Worm (Caenorhabditis elegans) whole organism, L1 larva: ENCODE measurements around the gene ZK370.6.

Experiments
- C16A3.4 ChIP-seq: fragments of 150-350 bp; optimal IDR thresholded peaks from 2 replicates; lab custom pipeline; 2014; ENCODE audit warnings: missing biosample characterization, missing genetic modification characterization
- C34B4.2 ChIP-seq: sonication (generic microtip); optimal IDR thresholded peaks from 2 replicates; lab custom pipeline; 2017; ENCODE audit warnings: mild to moderate bottlenecking, missing genetic modification characterization, missing compliant biosample characterization
- F16B12.6 ChIP-seq: fragments of 150-350 bp; optimal IDR thresholded peaks from 2 replicates; lab custom pipeline; 2014; ENCODE audit warnings: missing biosample characterization, missing genetic modification characterization
- Y116A8C.19 ChIP-seq: sonication (generic microtip); optimal IDR thresholded peaks from 2 replicates; lab custom pipeline; 2016; ENCODE audit warnings: missing compliant biosample characterization, missing genetic modification characterization, borderline replicate concordance
- aly-2 ChIP-seq: fragments of 150-350 bp; optimal IDR thresholded peaks from 2 replicates; lab custom pipeline; 2014; ENCODE audit warnings: missing biosample characterization, missing genetic modification characterization
- ama-1 ChIP-seq: fragments of 150-350 bp; optimal IDR thresholded peaks from 2 replicates; lab custom pipeline; 2014
- blmp-1 ChIP-seq: fragments of 150-350 bp; optimal IDR thresholded peaks from 2 replicates; lab custom pipeline; 2014; ENCODE audit warnings: missing biosample characterization, missing genetic modification characterization
- ceh-63 ChIP-seq: fragments of 200-800 bp; sonication (Bioruptor generic); optimal IDR thresholded peaks from 2 replicates; lab custom pipeline; 2018; ENCODE audit warnings: mild to moderate bottlenecking, missing genetic modification characterization, missing compliant biosample characterization
- ceh-8 ChIP-seq: fragments of 200-800 bp; sonication (Bioruptor generic); optimal IDR thresholded peaks from 2 replicates; lab custom pipeline; 2018; ENCODE audit warnings: mild to moderate bottlenecking, missing genetic modification characterization, moderate library complexity, missing compliant biosample characterization
- ceh-88 ChIP-seq: fragments of 200-800 bp; sonication (Bioruptor generic); IDR thresholded peaks from 2 replicates; pipeline ENCODE4 v1.3.6; 2022; ENCODE audit warnings: missing genetic modification characterization, missing compliant biosample characterization
- ces-1 ChIP-seq: fragments of 150-350 bp; optimal IDR thresholded peaks from 2 replicates; lab custom pipeline; 2014; ENCODE audit warnings: missing biosample characterization, missing genetic modification reagents, missing genetic modification characterization
- dpl-1 ChIP-seq, 3 experiments: fragments of 150-350 bp in 2 of 3; sonication (generic microtip) in 1 of 3; optimal IDR thresholded peaks; 2 replicates each; lab custom pipeline; 2014 to 2017; ENCODE audit warnings: missing biosample characterization in 3 of 3, missing genetic modification characterization in 3 of 3, missing genetic modification reagents in 3 of 3
- egl-27 ChIP-seq, 2 experiments: fragments of 150-350 bp in 1 of 2; sonication (generic microtip); optimal IDR thresholded peaks; 3 replicates each; lab custom pipeline; 2017 to 2018; ENCODE audit warnings: missing biosample characterization in 2 of 2, missing genetic modification characterization in 2 of 2, missing genetic modification reagents in 2 of 2
- elt-2 ChIP-seq: sonication (generic microtip); optimal IDR thresholded peaks from 2 replicates; lab custom pipeline; 2016; ENCODE audit warnings: missing genetic modification characterization, mild to moderate bottlenecking, inconsistent platforms, missing compliant biosample characterization, missing genetic modification reagents
- ets-5 ChIP-seq: fragments of 200-800 bp; sonication (Bioruptor generic); IDR thresholded peaks from 2 replicates; pipeline ENCODE4 v1.3.6; 2022; ENCODE audit warnings: missing genetic modification characterization, missing compliant biosample characterization
- fkh-4 ChIP-seq: sonication (generic microtip); optimal IDR thresholded peaks from 2 replicates; lab custom pipeline; 2016; ENCODE audit warnings: missing compliant biosample characterization, missing genetic modification characterization, borderline replicate concordance
- fos-1 ChIP-seq: fragments of 150-350 bp; optimal IDR thresholded peaks from 2 replicates; lab custom pipeline; 2014; ENCODE audit warnings: missing biosample characterization, missing genetic modification characterization
- grh-1 ChIP-seq: fragments of 200-800 bp; sonication (Bioruptor generic); IDR thresholded peaks from 2 replicates; pipeline ENCODE4 v1.3.6; 2022; ENCODE audit warnings: missing genetic modification reagents, missing genetic modification characterization, missing compliant biosample characterization
- hlh-17 ChIP-seq: fragments of 200-800 bp; sonication (Bioruptor generic); optimal IDR thresholded peaks from 2 replicates; lab custom pipeline; 2018; ENCODE audit warnings: missing genetic modification characterization, mild to moderate bottlenecking, missing compliant biosample characterization, moderate library complexity, borderline replicate concordance
- hlh-4 ChIP-seq: sonication (generic microtip); optimal IDR thresholded peaks from 2 replicates; lab custom pipeline; 2016; ENCODE audit warnings: mild to moderate bottlenecking, missing genetic modification characterization, missing compliant biosample characterization
- hpl-2 ChIP-seq: fragments of 150-350 bp; optimal IDR thresholded peaks from 2 replicates; lab custom pipeline; 2014; ENCODE audit warnings: missing biosample characterization, missing genetic modification reagents, missing genetic modification characterization
- irx-1 ChIP-seq: sonication (generic microtip); optimal IDR thresholded peaks from 2 replicates; lab custom pipeline; 2016; ENCODE audit warnings: missing genetic modification characterization, missing compliant biosample characterization
- isw-1 ChIP-seq: fragments of 200-800 bp; sonication (Bioruptor generic); IDR thresholded peaks from 2 replicates; pipeline ENCODE4 v1.3.6; 2022; ENCODE audit warnings: missing genetic modification characterization, missing compliant biosample characterization
- lin-14 ChIP-seq: fragments of 200-800 bp; sonication (Bioruptor generic); optimal IDR thresholded peaks from 2 replicates; lab custom pipeline; 2018; ENCODE audit warnings: mild to moderate bottlenecking, missing genetic modification characterization, moderate library complexity, missing compliant biosample characterization
- lin-35 ChIP-seq, 2 experiments: fragments of 150-350 bp; optimal IDR thresholded peaks; 2 replicates each; lab custom pipeline; 2014; ENCODE audit warnings: missing biosample characterization in 2 of 2, missing genetic modification characterization in 2 of 2, missing genetic modification reagents in 2 of 2
- lin-39 ChIP-seq: fragments of 150-350 bp; optimal IDR thresholded peaks from 2 replicates; lab custom pipeline; 2014; ENCODE audit warnings: missing biosample characterization, missing genetic modification reagents, missing genetic modification characterization
- lir-3 ChIP-seq: sonication (generic microtip); optimal IDR thresholded peaks from 2 replicates; lab custom pipeline; 2016; ENCODE audit warnings: mild to moderate bottlenecking, missing genetic modification characterization, moderate library complexity, missing compliant biosample characterization; ENCODE audit not compliant: poor library complexity
- lsy-2 ChIP-seq, 2 experiments: fragments of 150-350 bp; optimal IDR thresholded peaks; 2 replicates each; lab custom pipeline; 2014; ENCODE audit warnings: missing biosample characterization in 2 of 2, missing genetic modification characterization in 2 of 2
- nhr-11 ChIP-seq: fragments of 150-350 bp; optimal IDR thresholded peaks from 2 replicates; lab custom pipeline; 2014; ENCODE audit warnings: missing biosample characterization, missing genetic modification characterization
- nhr-237 ChIP-seq: fragments of 150-350 bp; optimal IDR thresholded peaks from 2 replicates; lab custom pipeline; 2014; ENCODE audit warnings: missing biosample characterization, missing genetic modification characterization
- nhr-47 ChIP-seq: sonication (generic microtip); optimal IDR thresholded peaks from 2 replicates; lab custom pipeline; 2016; ENCODE audit warnings: mild to moderate bottlenecking, missing genetic modification characterization, moderate library complexity, missing compliant biosample characterization
- nhr-71 ChIP-seq: sonication (generic microtip); optimal IDR thresholded peaks from 2 replicates; lab custom pipeline; 2016; ENCODE audit warnings: mild to moderate bottlenecking, missing genetic modification characterization, moderate library complexity, missing compliant biosample characterization
- nhr-76 ChIP-seq: sonication (generic microtip); optimal IDR thresholded peaks from 2 replicates; lab custom pipeline; 2017; ENCODE audit warnings: missing biosample characterization, missing genetic modification characterization
- nhr-85 ChIP-seq: sonication (generic microtip); peaks from one replicate; lab custom pipeline; 2016; ENCODE audit warnings: missing genetic modification characterization, inconsistent platforms, missing compliant biosample characterization
- pag-3 ChIP-seq: sonication (generic microtip); optimal IDR thresholded peaks from 2 replicates; lab custom pipeline; 2017; ENCODE audit warnings: missing genetic modification characterization, mild to moderate bottlenecking, missing compliant biosample characterization, antibody characterized with exemption, borderline replicate concordance; ENCODE audit not compliant: insufficient read depth
- pqm-1 ChIP-seq: sonication (generic microtip); optimal IDR thresholded peaks from 3 replicates; lab custom pipeline; 2017; ENCODE audit warnings: missing biosample characterization, missing genetic modification characterization
- sox-4 ChIP-seq: sonication (generic microtip); optimal IDR thresholded peaks from 2 replicates; lab custom pipeline; 2016; ENCODE audit warnings: missing genetic modification characterization, missing compliant biosample characterization
- sptf-1 ChIP-seq: fragments of 150-350 bp; optimal IDR thresholded peaks from 2 replicates; lab custom pipeline; 2014; ENCODE audit warnings: missing biosample characterization, missing genetic modification characterization
- sup-37 ChIP-seq: fragments of 200-800 bp; sonication (Bioruptor generic); optimal IDR thresholded peaks from 2 replicates; lab custom pipeline; 2018; ENCODE audit warnings: mild to moderate bottlenecking, missing genetic modification characterization, missing compliant biosample characterization
- tbx-2 ChIP-seq: sonication (generic microtip); optimal IDR thresholded peaks from 2 replicates; lab custom pipeline; 2016; ENCODE audit warnings: missing genetic modification characterization, missing compliant biosample characterization
- tlp-1 ChIP-seq: fragments of 150-350 bp; optimal IDR thresholded peaks from 2 replicates; lab custom pipeline; 2014; ENCODE audit warnings: missing biosample characterization, missing genetic modification characterization
- unc-62 ChIP-seq: fragments of 150-350 bp; optimal IDR thresholded peaks from 2 replicates; lab custom pipeline; 2014; ENCODE audit warnings: missing biosample characterization, missing genetic modification reagents, missing genetic modification characterization
- vab-15 ChIP-seq: sonication (generic microtip); optimal IDR thresholded peaks from 2 replicates; lab custom pipeline; 2017; ENCODE audit warnings: missing genotype, mild to moderate bottlenecking, missing genetic modification characterization, missing compliant biosample characterization
- zag-1 ChIP-seq: fragments of 150-350 bp; optimal IDR thresholded peaks from 2 replicates; lab custom pipeline; 2014; ENCODE audit warnings: missing biosample characterization, missing genetic modification characterization
- ztf-4 ChIP-seq: fragments of 150-350 bp; optimal IDR thresholded peaks from 2 replicates; lab custom pipeline; 2014; ENCODE audit warnings: missing biosample characterization, missing genetic modification characterization

The ZK370.6 gene

ce11 chrIII:8772428-8773027, 28.9 kb upstream of the ZK370.6 start (continued):
- TF ChIP-seq grh-1 (no peak), ztf-4 (tag; lab: Kevin White, UChicago) (no peak), nhr-71 (peak; percentile 29), aly-2 (tag; lab: Kevin White, UChicago) (no peak), pag-3 (tag; lab: Kevin White, UChicago) (no peak), isw-1 (no peak), pqm-1 (no peak)

ce11 chrIII:8771851-8772250, 28.2 kb upstream of the ZK370.6 start, which contains the start of gene K02D10.3:
K02D10.3 (minus strand) TSS chrIII:8771951.
- TF ChIP-seq sup-37: no peak
- no peak for TF ChIP-seq hpl-2 (GFP tag; lab: Kevin White, UChicago)
- no peak for TF ChIP-seq unc-62 (GFP tag; lab: Kevin White, UChicago)
- TF ChIP-seq fos-1 (tag; lab: Kevin White, UChicago): no peak
- no peak for TF ChIP-seq C16A3.4 (tag; lab: Kevin White, UChicago)
- no peak for TF ChIP-seq zag-1 (tag; lab: Kevin White, UChicago)
- no peak for TF ChIP-seq irx-1 (tag; lab: Kevin White, UChicago)
- no peak for TF ChIP-seq ceh-8 (GFP tag; lab: Kevin White, UChicago)
- no peak for TF ChIP-seq hlh-4 (tag; lab: Kevin White, UChicago)
- no peak for TF ChIP-seq tbx-2

ce11 chrIII:8771162-8771561, 27.5 kb upstream of the ZK370.6 start, which contains the start of gene K02D10.2:
K02D10.2 (minus strand) TSS chrIII:8771262.
- TF ChIP-seq elt-2 (tag; lab: Kevin White, UChicago) (no peak), irx-1 (tag; lab: Kevin White, UChicago) (no peak), sox-4 (no peak), dpl-1 (GFP tag; optimal IDR thresholded peaks at IDR 0.05; lab: Kevin White, UChicago) (no peak), Y116A8C.19 (tag; lab: Kevin White, UChicago) (no peak), hlh-17 (GFP tag; lab: Kevin White, UChicago) (no peak), lin-39 (tag; lab: Kevin White, UChicago) (no peak), pqm-1 (no peak), egl-27 (tag; optimal IDR thresholded peaks at IDR 0.05; lab: Kevin White, UChicago) (no peak)

- no peak for TF ChIP-seq ama-1 (lab: Kevin White, UChicago)
- TF ChIP-seq tbx-2: peak; percentile 3
- no peak for TF ChIP-seq Y116A8C.19 (tag; lab: Kevin White, UChicago)
- TF ChIP-seq nhr-11: no peak
- no peak for TF ChIP-seq lin-39 (tag; lab: Kevin White, UChicago)
- no peak for TF ChIP-seq irx-1 (tag; lab: Kevin White, UChicago)
- peak; percentile 47 for TF ChIP-seq blmp-1 (tag; lab: Kevin White, UChicago)
- TF ChIP-seq sptf-1 (tag; lab: Kevin White, UChicago): no peak
- TF ChIP-seq grh-1: peak; percentile 88
- no peak for TF ChIP-seq hpl-2 (GFP tag; lab: Kevin White, UChicago)
- no peak for TF ChIP-seq ceh-63 (GFP tag; lab: Kevin White, UChicago)
- no peak for TF ChIP-seq lir-3 (tag; lab: Kevin White, UChicago)
- TF ChIP-seq lsy-2 (tag; optimal IDR thresholded peaks at IDR 0.05; lab: Kevin White, UChicago): peak in 1 of 2 experiments; percentile 12
- no peak for TF ChIP-seq nhr-76 (tag; lab: Kevin White, UChicago)
- no peak for TF ChIP-seq ceh-88
- TF ChIP-seq vab-15: no peak
- TF ChIP-seq ets-5 (GFP tag; lab: Robert Waterston, UW): no peak
- no peak for TF ChIP-seq unc-62 (GFP tag; lab: Kevin White, UChicago)
- no peak for TF ChIP-seq tlp-1
- TF ChIP-seq F16B12.6 (tag; lab: Kevin White, UChicago): no peak
- no peak for TF ChIP-seq isw-1
- no peak for TF ChIP-seq lin-35 (GFP tag; optimal IDR thresholded peaks at IDR 0.05; lab: Kevin White, UChicago)
- no peak for TF ChIP-seq pag-3 (tag; lab: Kevin White, UChicago)
- TF ChIP-seq nhr-85 (tag; lab: Kevin White, UChicago): peak; percentile 70
- no peak for TF ChIP-seq nhr-237 (tag; lab: Kevin White, UChicago)
- TF ChIP-seq C34B4.2 (tag; lab: Kevin White, UChicago): no peak
- TF ChIP-seq fos-1 (tag; lab: Kevin White, UChicago): no peak
- no peak for TF ChIP-seq ces-1 (GFP tag; lab: Kevin White, UChicago)
- no peak for TF ChIP-seq fkh-4 (tag; lab: Kevin White, UChicago)
- TF ChIP-seq nhr-47 (tag; lab: Kevin White, UChicago): no peak
- TF ChIP-seq lin-14 (GFP tag; lab: Kevin White, UChicago): peak; percentile 61
- no peak for TF ChIP-seq zag-1 (tag; lab: Kevin White, UChicago)
These were observed 26.6 kb upstream of the ZK370.6 start for ce11 chrIII:8770243-8770642.
